Worm (Caenorhabditis elegans): Measurements from ENCODE around the gene nmur-1.

nmur-1 gene

DNA sequence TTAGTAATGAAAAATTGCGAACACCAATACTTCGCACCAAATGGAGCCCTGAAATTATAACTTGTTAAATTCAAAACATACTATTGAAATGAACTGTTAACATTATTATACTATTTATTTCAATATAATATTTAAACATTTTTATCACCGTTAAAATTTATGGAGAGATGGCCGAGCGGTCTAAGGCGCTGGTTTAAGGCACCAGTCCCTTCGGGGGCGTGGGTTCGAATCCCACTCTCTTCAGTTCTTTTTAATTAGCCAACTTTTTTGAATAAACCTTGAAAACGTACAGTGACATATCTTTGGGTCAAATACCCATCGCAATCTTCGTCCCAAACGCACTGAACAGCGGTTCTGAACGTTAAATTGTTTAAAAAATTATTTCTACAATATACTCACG lies 41.4 kb upstream of the nmur-1 start (continued):
- TF ChIP-seq madf-5 (GFP tag; IDR thresholded peaks at IDR 0.05) = peak in 1 of 2 experiments; percentile 54; a peak in 1 of 4 replicates
- TF ChIP-seq set-16 (GFP tag; IDR thresholded peaks at IDR 0.05) = no peak
- no peak for TF ChIP-seq Y75B8A.6 (GFP tag; IDR thresholded peaks at IDR 0.05)
- TF ChIP-seq zag-1 (tag; optimal IDR thresholded peaks at IDR 0.05) = no peak
- TF ChIP-seq lir-3 (tag; optimal IDR thresholded peaks at IDR 0.05) = no peak
- TF ChIP-seq daf-16 (GFP tag; optimal IDR thresholded peaks at IDR 0.05) = peak in 1 of 2 experiments; percentile 74
- TF ChIP-seq daf-16 (tag; optimal IDR thresholded peaks at IDR 0.05) = peak; percentile 39
- 0 out of 2 replicates have a peak, but pooled peaks have one; percentile 32 for TF ChIP-seq ZK337.2 (GFP tag; IDR thresholded peaks at IDR 0.05)
- no peak for TF ChIP-seq nhr-28 (tag; optimal IDR thresholded peaks at IDR 0.05)
- peak; percentile 54; the same call in 1 of the 2 replicates for TF ChIP-seq tra-1 (GFP tag; IDR thresholded peaks at IDR 0.05)
- TF ChIP-seq sdz-12 (GFP tag; optimal IDR thresholded peaks at IDR 0.05) = no peak
- TF ChIP-seq Y5F2A.4 (GFP tag; optimal IDR thresholded peaks at IDR 0.05) = no peak
- no peak for TF ChIP-seq egl-27 (tag; optimal IDR thresholded peaks at IDR 0.05)
- no peak for TF ChIP-seq nhr-11 (tag; optimal IDR thresholded peaks at IDR 0.05)
- TF ChIP-seq ceh-44 (GFP tag; IDR thresholded peaks at IDR 0.05) = peak; percentile 51; the same call in 1 of the 2 replicates
- TF ChIP-seq egl-43 (GFP tag; IDR thresholded peaks at IDR 0.05) = peak; percentile 71; the same call in 1 of the 2 replicates
- TF ChIP-seq zfp-3 (GFP tag; conservative IDR thresholded peaks at IDR 0.05) = peak; percentile 55; the same call in 1 of the 2 replicates
- TF ChIP-seq tag-97 (GFP tag; IDR thresholded peaks at IDR 0.05) = no peak
- TF ChIP-seq D1046.2 (GFP tag; IDR thresholded peaks at IDR 0.05) = peak; percentile 69; the same call in 1 of the 2 replicates
- no peak for TF ChIP-seq spr-1 (tag; optimal IDR thresholded peaks at IDR 0.05)
- no peak for TF ChIP-seq snpc-4 (tag; optimal IDR thresholded peaks at IDR 0.05)
- peak; percentile 36 for TF ChIP-seq dmd-6 (GFP tag; IDR thresholded peaks at IDR 0.05)
- TF ChIP-seq lsy-2 (tag; optimal IDR thresholded peaks at IDR 0.05) = peak in 1 of 2 experiments; percentile 8
- no peak for TF ChIP-seq mxl-2 (GFP tag; conservative IDR thresholded peaks at IDR 0.05)
- no peak for TF ChIP-seq ceh-20 (GFP tag; IDR thresholded peaks at IDR 0.05)
- no peak for TF ChIP-seq nhr-237 (tag; optimal IDR thresholded peaks at IDR 0.05)
- no peak for TF ChIP-seq unc-62 (GFP tag; optimal IDR thresholded peaks at IDR 0.05 in 1 of 2)
- TF ChIP-seq unc-62 (tag; optimal IDR thresholded peaks at IDR 0.05) = no peak
- TF ChIP-seq pha-4 (GFP tag; IDR thresholded peaks at IDR 0.05) = peak; percentile 83; the same call in 1 of the 2 replicates
- no peak for TF ChIP-seq pha-4 (tag; optimal IDR thresholded peaks at IDR 0.05)
- TF ChIP-seq dmd-8 (GFP tag; IDR thresholded peaks at IDR 0.05) = peak; percentile 18; the same call in 1 of the 2 replicates
- no peak for TF ChIP-seq aly-2 (tag; optimal IDR thresholded peaks at IDR 0.05)
- no peak for TF ChIP-seq F37D6.2 (tag; optimal IDR thresholded peaks at IDR 0.05)
- no peak for TF ChIP-seq zfp-2 (tag; optimal IDR thresholded peaks at IDR 0.05)

DNA sequence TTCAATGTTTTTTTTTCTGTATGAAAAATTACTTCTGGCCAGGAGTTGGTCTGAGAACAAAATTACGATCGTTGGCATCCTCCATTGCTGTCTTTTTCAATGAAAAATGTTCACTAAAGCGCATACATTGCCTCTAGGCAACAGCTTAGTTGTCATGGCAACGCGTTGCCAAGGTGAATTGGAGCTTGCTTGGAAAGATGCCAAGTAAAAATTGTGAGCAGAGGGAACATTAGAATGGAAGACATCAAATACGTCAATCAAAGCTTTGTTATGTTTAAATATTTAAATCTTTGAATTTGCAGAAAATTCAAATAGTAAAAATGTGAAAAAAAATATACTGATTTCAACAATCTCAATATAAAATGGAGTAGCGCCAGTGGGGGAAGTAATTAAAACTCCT lies 40.7 kb upstream of the nmur-1 start, which contains the start of gene dylt-2:
Gene dylt-2 (minus strand): TSS at position 101 of the 400 bp plus-strand sequence.
- TF ChIP-seq skn-1 (tag; optimal IDR thresholded peaks at IDR 0.05) (no peak), tra-1 (GFP tag; IDR thresholded peaks at IDR 0.05) (no peak), Y105C5A.15 (GFP tag; IDR thresholded peaks at IDR 0.05) (no peak), ceh-44 (GFP tag; IDR thresholded peaks at IDR 0.05) (no peak), aha-1 (tag) (peak; percentile 73), ZK546.5 (tag; optimal IDR thresholded peaks at IDR 0.05) (no peak)

DNA sequence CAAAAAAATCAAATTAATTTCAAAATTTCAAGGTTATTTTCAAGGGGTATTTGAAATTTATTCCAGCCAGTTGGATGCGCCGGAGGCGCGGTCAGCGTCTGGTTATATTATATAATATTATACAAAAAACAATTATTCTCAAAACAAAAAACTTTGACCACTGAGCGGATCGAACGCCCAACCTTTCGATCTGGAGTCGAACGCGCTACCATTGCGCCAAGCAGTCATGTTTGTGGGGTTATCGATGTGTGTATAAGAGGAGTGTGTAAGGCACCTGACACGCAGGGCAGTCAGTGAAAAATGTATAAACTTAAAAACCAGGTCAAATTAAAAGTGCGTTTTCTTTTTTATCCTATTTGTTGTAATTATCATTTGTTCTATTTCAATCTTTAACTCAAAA lies 36.7 kb upstream of the nmur-1 start:
- TF ChIP-seq lir-3 (tag; optimal IDR thresholded peaks at IDR 0.05) (no peak), snpc-4 (tag; optimal IDR thresholded peaks at IDR 0.05) (no peak), rbr-2 (tag; optimal IDR thresholded peaks at IDR 0.05) (no peak), madf-9 (GFP tag; conservative IDR thresholded peaks at IDR 0.05) (peak; percentile 38), unc-130 (GFP tag; optimal IDR thresholded peaks at IDR 0.05) (no peak), F26F4.8 (GFP tag; conservative IDR thresholded peaks at IDR 0.05) (0 out of 2 replicates have a peak, but pooled peaks have one; percentile 40), hif-1 (tag; optimal IDR thresholded peaks at IDR 0.05) (no peak), madf-5 (GFP tag; IDR thresholded peaks at IDR 0.05) (peak; percentile 43 to 57; a peak in 1 of 4 replicates), duxl-1 (tag; optimal IDR thresholded peaks at IDR 0.05; ENCODE audit: poor library complexity) (no peak), ceh-20 (GFP tag; IDR thresholded peaks at IDR 0.05) (no peak), daf-12 (tag; optimal IDR thresholded peaks at IDR 0.05) (no peak), ztf-7 (tag; optimal IDR thresholded peaks at IDR 0.05) (no peak), hmg-1.1 (GFP tag; IDR thresholded peaks at IDR 0.05) (peak; percentile 62), nhr-237 (tag; optimal IDR thresholded peaks at IDR 0.05) (no peak), daf-16 (GFP tag; optimal IDR thresholded peaks at IDR 0.05) (peak in 1 of 2 experiments; percentile 29), daf-16 (tag; optimal IDR thresholded peaks at IDR 0.05) (peak; percentile 30), mep-1 (tag; optimal IDR thresholded peaks at IDR 0.05) (peak; percentile 3), dpl-1 (GFP tag; optimal IDR thresholded peaks at IDR 0.05) (no peak), lin-1 (GFP tag; IDR thresholded peaks at IDR 0.05) (no peak)
